Fruit fly (Drosophila melanogaster) whole organism, adult: ENCODE measurements around the gene Arpc4.

ENCODE experiments used
- CG12768 ChIP-seq: fragments of 200-800 bp; sonication (Bioruptor generic); optimal IDR thresholded peaks from 2 replicates; lab custom pipeline; 2017; ENCODE audit warnings: missing biosample characterization, missing genetic modification characterization, mild to moderate bottlenecking, moderate library complexity, missing genetic modification reagents
- CG1620 ChIP-seq: fragments of 200-800 bp; sonication (Bioruptor generic); optimal IDR thresholded peaks from 2 replicates; lab custom pipeline; 2016; ENCODE audit warnings: missing biosample characterization, missing genetic modification characterization
- CG33017 ChIP-seq: fragments of 200-800 bp; sonication (Bioruptor generic); optimal IDR thresholded peaks from 2 replicates; lab custom pipeline; 2018; ENCODE audit warnings: missing biosample characterization, mild to moderate bottlenecking, missing genetic modification characterization, moderate library complexity
- CG5204 ChIP-seq: fragments of 200-800 bp; sonication (Bioruptor generic); optimal IDR thresholded peaks from 2 replicates; lab custom pipeline; 2016; ENCODE audit warnings: missing biosample characterization, missing genetic modification characterization
- CG7101 ChIP-seq: fragments of 200-800 bp; sonication (Bioruptor generic); optimal IDR thresholded peaks from 2 replicates; lab custom pipeline; 2018; ENCODE audit warnings: missing biosample characterization, mild to moderate bottlenecking, missing genetic modification characterization, moderate library complexity
- Mnt ChIP-seq: fragments of 200-800 bp; sonication (Bioruptor generic); optimal IDR thresholded peaks from 2 replicates; lab custom pipeline; 2016; ENCODE audit warnings: missing biosample characterization, mild to moderate bottlenecking, missing genetic modification characterization
- cic ChIP-seq: fragments of 200-800 bp; sonication (Bioruptor generic); optimal IDR thresholded peaks from 2 replicates; lab custom pipeline; 2017; ENCODE audit warnings: missing biosample characterization, mild to moderate bottlenecking, missing genetic modification characterization, moderate library complexity
- cnc ChIP-seq, 2 experiments: fragments of >200 bp; optimal IDR thresholded peaks; 2 replicates each; lab custom pipeline; 2017
- kay ChIP-seq: fragments of 200-800 bp; sonication (Bioruptor generic); peaks from one replicate; lab custom pipeline; 2016; ENCODE audit warnings: missing biosample characterization, missing genetic modification characterization, borderline replicate concordance
- ovo ChIP-seq: fragments of 200-800 bp; sonication (Bioruptor generic); optimal IDR thresholded peaks from 2 replicates; lab custom pipeline; 2016; ENCODE audit warnings: missing biosample characterization, missing genetic modification characterization
- pad ChIP-seq: fragments of 200-800 bp; sonication (Bioruptor generic); optimal IDR thresholded peaks from 3 replicates; lab custom pipeline; 2017; ENCODE audit warnings: missing biosample characterization, missing genetic modification characterization, mild to moderate bottlenecking, moderate library complexity, missing genetic modification reagents
- tj ChIP-seq: fragments of 200-800 bp; sonication (Bioruptor generic); optimal IDR thresholded peaks from 3 replicates; lab custom pipeline; 2017; ENCODE audit warnings: missing biosample characterization, mild to moderate bottlenecking, missing genetic modification characterization, moderate library complexity

DNA sequence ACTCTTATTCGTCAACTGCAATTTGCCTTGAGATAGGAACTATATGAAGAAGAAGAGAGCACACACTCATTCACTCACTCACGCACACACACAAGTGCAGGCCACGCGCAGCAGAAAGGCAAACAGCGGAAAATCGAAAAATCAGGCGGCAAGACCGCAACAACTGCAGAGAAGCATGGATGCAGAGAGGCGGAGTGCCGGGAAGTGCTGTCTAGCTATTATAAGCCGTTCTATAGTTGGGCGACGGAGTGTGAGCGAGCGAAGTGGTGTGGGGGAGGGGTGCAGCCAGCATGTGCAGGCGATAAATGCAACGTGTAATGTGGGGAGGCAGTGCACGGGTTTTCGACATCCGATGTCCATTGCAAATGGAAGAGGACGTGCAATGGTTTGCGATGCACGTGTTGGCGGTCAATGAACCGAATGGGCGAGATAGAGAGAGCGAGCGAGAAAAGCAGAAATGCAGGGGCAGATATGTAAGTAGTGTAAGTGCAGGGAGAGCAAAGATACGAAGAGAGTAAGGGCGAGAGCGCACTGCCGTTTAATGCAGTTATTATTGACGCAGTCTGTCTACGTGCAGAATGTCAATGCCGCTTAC, 46.1 kb upstream of the Arpc4 start:
- TF ChIP-seq pad (peak; percentile 86), CG5204 (GFP tag; lab: Kevin White, UChicago) (no peak), CG33017 (tag; lab: Kevin White, UChicago) (peak; percentile 55), CG7101 (tag; lab: Kevin White, UChicago) (peak; percentile 40), cic (GFP tag; lab: Kevin White, UChicago) (peak; percentile 100), cnc (optimal IDR thresholded peaks at IDR 0.05; lab: Kevin White, UChicago) (peak in 1 of 2 experiments; percentile 90), Mnt (GFP tag; lab: Kevin White, UChicago) (peak; percentile 99), tj (GFP tag; lab: Kevin White, UChicago) (peak; percentile 100), CG12768 (GFP tag; lab: Kevin White, UChicago) (peak; percentile 91), kay (peak; percentile 99), CG1620 (GFP tag; lab: Kevin White, UChicago) (peak; percentile 31), ovo (GFP tag; lab: Kevin White, UChicago) (peak; percentile 88)
